Worm (Caenorhabditis elegans) whole organism, L4 larva: ENCODE measurements around the gene sphk-1.

Experiments used
- Y105C5A.15 ChIP-seq: fragments of 200-800 bp; sonication (Bioruptor generic); IDR thresholded peaks from 2 replicates; pipeline ENCODE4 v1.3.6; 2022; ENCODE audit warnings: missing genetic modification characterization, missing compliant biosample characterization
- aly-2 ChIP-seq: sonication (generic microtip); optimal IDR thresholded peaks from 2 replicates; lab custom pipeline; 2018; ENCODE audit warnings: missing biosample characterization, missing genetic modification characterization
- ama-1 ChIP-seq: fragments of 150-350 bp; optimal IDR thresholded peaks from 2 replicates; lab custom pipeline; 2014; ENCODE audit warnings: inconsistent platforms, mixed read lengths
- dpl-1 ChIP-seq: fragments of 150-350 bp; optimal IDR thresholded peaks from 2 replicates; lab custom pipeline; 2014; ENCODE audit warnings: missing biosample characterization, missing genetic modification reagents, missing genetic modification characterization
- nhr-25 ChIP-seq: sonication (generic microtip); optimal IDR thresholded peaks from 2 replicates; lab custom pipeline; 2017; ENCODE audit warnings: missing genetic modification characterization, mild to moderate bottlenecking, missing compliant biosample characterization, antibody characterized with exemption, moderate library complexity, borderline replicate concordance; ENCODE audit not compliant: insufficient read depth
- nhr-6 ChIP-seq: fragments of 150-350 bp; optimal IDR thresholded peaks from 2 replicates; lab custom pipeline; 2014; ENCODE audit warnings: missing biosample characterization, missing genetic modification characterization
- saeg-2 ChIP-seq: fragments of 200-800 bp; sonication (Bioruptor generic); IDR thresholded peaks from 2 replicates; pipeline ENCODE4 v1.3.6; 2022; ENCODE audit warnings: missing genetic modification reagents, missing genetic modification characterization, missing compliant biosample characterization
- ztf-11 ChIP-seq: fragments of 150-350 bp; optimal IDR thresholded peaks from 2 replicates; lab custom pipeline; 2014; ENCODE audit warnings: missing biosample characterization, missing genetic modification characterization

- TF ChIP-seq nhr-6 (tag; lab: Kevin White, UChicago) = no peak
- TF ChIP-seq dpl-1 (GFP tag; lab: Kevin White, UChicago) = no peak
- TF ChIP-seq saeg-2 (GFP tag; lab: Robert Waterston, UW) = no peak
- no peak for TF ChIP-seq ztf-11
- TF ChIP-seq nhr-25 = no peak
- TF ChIP-seq aly-2 = no peak
- no peak for TF ChIP-seq Y105C5A.15
- no peak for TF ChIP-seq ama-1 (lab: Kevin White, UChicago)
Observed at ce11 chrII:8751042-8751441, 49.6 kb upstream of the sphk-1 start.
